Worm (Caenorhabditis elegans): Measurements from ENCODE around the gene math-16.

ce11 chrII:1848109-1848508, 30.5 kb downstream of the math-16 start, which contains the start of gene fbxb-97:
- no peak for TF ChIP-seq med-1 (GFP tag; optimal IDR thresholded peaks at IDR 0.05; ENCODE audit: insufficient read depth)
- no peak for TF ChIP-seq ztf-29 (GFP tag; IDR thresholded peaks at IDR 0.05)
- TF ChIP-seq flt-1 (GFP tag; IDR thresholded peaks at IDR 0.05), result no peak
- no peak for TF ChIP-seq ref-1 (GFP tag; conservative IDR thresholded peaks at IDR 0.05)

Data from whole organism, midembryonic.